ENCODE assay signal across 4 fruit fly cellular contexts in the genomic region with DNA sequence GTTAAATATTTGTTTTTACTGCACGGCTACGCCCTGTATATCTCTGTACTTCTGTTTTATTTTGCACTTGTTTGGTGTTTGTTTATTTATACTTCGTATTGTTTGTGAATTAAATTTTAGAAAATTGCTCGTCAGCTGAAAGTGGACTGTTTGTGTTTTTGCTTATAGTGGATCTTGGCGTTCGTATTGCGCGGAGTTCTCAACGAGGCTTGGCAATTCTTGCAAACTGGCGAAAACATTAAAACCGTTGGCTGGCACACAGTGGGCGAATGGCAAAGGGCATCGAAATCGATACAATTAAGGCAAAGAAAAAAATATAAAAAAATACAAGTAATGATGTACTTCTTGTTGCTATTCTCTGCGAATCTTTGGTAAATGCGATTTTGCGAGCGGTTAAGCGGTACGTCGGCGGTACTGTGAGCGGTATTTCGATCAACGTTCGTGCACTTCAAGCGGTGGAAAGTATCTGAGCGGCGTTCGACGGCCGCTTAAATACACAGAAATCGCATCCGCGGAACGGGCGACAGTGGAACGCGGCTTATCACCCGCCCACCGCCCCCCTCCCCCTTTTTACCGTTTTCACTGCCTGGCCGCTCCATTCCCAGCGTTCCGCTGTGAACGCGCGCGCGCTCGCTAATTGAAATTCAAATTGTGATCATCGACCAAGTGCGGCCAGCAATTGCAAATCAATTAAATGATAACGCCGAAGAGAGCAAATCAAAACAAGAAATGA.
TF ChIP-seq lines count a peak whose summit lies in the region.

No protein-coding gene starts in this region.

- TF ChIP-seq CTCF in whole organism, embryonic (GFP tag; optimal IDR thresholded peaks at IDR 0.05; lab: Kevin White, UChicago), result no peak

TF ChIP-seq in whole organism, adult, 20 proteins besides CTCF, POLR2A, EP300 and RAD21:
- TF ChIP-seq kay (GFP tag; lab: Kevin White, UChicago; ENCODE audit: borderline replicate concordance) (no peak), tj (GFP tag; optimal IDR thresholded peaks at IDR 0.05; lab: Kevin White, UChicago) (peak; percentile 90), cic (GFP tag; optimal IDR thresholded peaks at IDR 0.05; lab: Kevin White, UChicago) (no peak), ovo (GFP tag; optimal IDR thresholded peaks at IDR 0.05; lab: Kevin White, UChicago) (peak; percentile 71), CG7101 (tag; optimal IDR thresholded peaks at IDR 0.05; lab: Kevin White, UChicago) (no peak), cnc (optimal IDR thresholded peaks at IDR 0.05; lab: Kevin White, UChicago) (no peak), Hr96 (GFP tag; optimal IDR thresholded peaks at IDR 0.05; lab: Kevin White, UChicago) (no peak), CG33017 (tag; optimal IDR thresholded peaks at IDR 0.05; lab: Kevin White, UChicago) (no peak), pad (GFP tag; optimal IDR thresholded peaks at IDR 0.05; lab: Kevin White, UChicago) (no peak), bab1 (GFP tag; optimal IDR thresholded peaks at IDR 0.05; lab: Kevin White, UChicago) (peak; percentile 50), CG5204 (GFP tag; optimal IDR thresholded peaks at IDR 0.05; lab: Kevin White, UChicago) (no peak), CG14711 (tag; optimal IDR thresholded peaks at IDR 0.05; lab: Kevin White, UChicago) (no peak), Clk (GFP tag; optimal IDR thresholded peaks at IDR 0.05; lab: Kevin White, UChicago) (no peak), toe (GFP tag; optimal IDR thresholded peaks at IDR 0.05; lab: Kevin White, UChicago) (no peak)

TF ChIP-seq in whole organism, embryonic, 481 proteins besides CTCF, POLR2A, EP300 and RAD21:
- TF ChIP-seq B-H1 (GFP tag; IDR thresholded peaks at IDR 0.05; lab: Robert Waterston, UW), result no peak
- TF ChIP-seq hbn (GFP tag; IDR thresholded peaks at IDR 0.05; lab: Robert Waterston, UW; ENCODE audit: partially characterized antibody), result no peak
- TF ChIP-seq CG2120 (GFP tag; optimal IDR thresholded peaks at IDR 0.05; lab: Kevin White, UChicago), result no peak
- TF ChIP-seq E2f2 (GFP tag; IDR thresholded peaks at IDR 0.05; lab: Robert Waterston, UW), result peak; percentile 63
- peak; percentile 46 for TF ChIP-seq Dp (GFP tag; optimal IDR thresholded peaks at IDR 0.05; lab: Kevin White, UChicago)
- 0 out of 2 replicates have a peak, but pooled peaks have one; percentile 24 for TF ChIP-seq vvl (GFP tag; IDR thresholded peaks at IDR 0.05; lab: Robert Waterston, UW)
- TF ChIP-seq pfk (GFP tag; optimal IDR thresholded peaks at IDR 0.05; lab: Kevin White, UChicago), result peak; percentile 93
- peak; percentile 82 for TF ChIP-seq crol (GFP tag; IDR thresholded peaks at IDR 0.05; lab: Robert Waterston, UW)
- TF ChIP-seq CG6272 (GFP tag; IDR thresholded peaks at IDR 0.05; lab: Robert Waterston, UW), result 0 out of 2 replicates have a peak, but pooled peaks have one; percentile 20
- peak; percentile 15 for TF ChIP-seq CG8290 (GFP tag; optimal IDR thresholded peaks at IDR 0.05; lab: Kevin White, UChicago)
- peak in 1 of 2 experiments; percentile 27 for TF ChIP-seq CG8290 (tag; optimal IDR thresholded peaks at IDR 0.05; lab: Kevin White, UChicago)
- TF ChIP-seq Dll (GFP tag; IDR thresholded peaks at IDR 0.05; lab: Robert Waterston, UW; ENCODE audit: partially characterized antibody), result 0 out of 4 replicates have a peak, but pooled peaks have one; percentile 12
- no peak for TF ChIP-seq CG2202 (tag; optimal IDR thresholded peaks at IDR 0.05; lab: Kevin White, UChicago)
- peak; percentile 20 for TF ChIP-seq CG3995 (GFP tag; optimal IDR thresholded peaks at IDR 0.05; lab: Kevin White, UChicago)
- TF ChIP-seq CG18011 (GFP tag; optimal IDR thresholded peaks at IDR 0.05; lab: Kevin White, UChicago), result peak; percentile 7
- 0 out of 2 replicates have a peak, but pooled peaks have one; percentile 11 for TF ChIP-seq amos (GFP tag; IDR thresholded peaks at IDR 0.05; lab: Robert Waterston, UW; ENCODE audit: partially characterized antibody)

TF ChIP-seq in whole organism, pupa, 21 proteins besides CTCF, POLR2A, EP300 and RAD21:
- 0 out of 3 replicates have a peak, but pooled peaks have one; percentile 34 for TF ChIP-seq CG4496 (GFP tag; IDR thresholded peaks at IDR 0.05; lab: Robert Waterston, UW)
- no peak for TF ChIP-seq CG34367 (tag; optimal IDR thresholded peaks at IDR 0.05; lab: Kevin White, UChicago)
- TF ChIP-seq CG13204 (GFP tag; optimal IDR thresholded peaks at IDR 0.05; lab: Kevin White, UChicago), result peak; percentile 72
- TF ChIP-seq D1 (tag; optimal IDR thresholded peaks at IDR 0.05; lab: Kevin White, UChicago), result no peak

TF ChIP-seq in whole organism, wandering third instar larva, 38 proteins besides CTCF, POLR2A, EP300 and RAD21:
- TF ChIP-seq jim (GFP tag; optimal IDR thresholded peaks at IDR 0.05; lab: Kevin White, UChicago), result no peak
- TF ChIP-seq dsf (GFP tag; optimal IDR thresholded peaks at IDR 0.05; lab: Kevin White, UChicago; ENCODE audit: borderline replicate concordance), result no peak
- peak; percentile 64 for TF ChIP-seq Dfd (GFP tag; optimal IDR thresholded peaks at IDR 0.05; lab: Kevin White, UChicago)
- TF ChIP-seq fru (GFP tag; optimal IDR thresholded peaks at IDR 0.05; lab: Kevin White, UChicago), result no peak
- TF ChIP-seq Hr78 (GFP tag; optimal IDR thresholded peaks at IDR 0.05; lab: Kevin White, UChicago), result no peak
- TF ChIP-seq Hnf4 (GFP tag; optimal IDR thresholded peaks at IDR 0.05; lab: Kevin White, UChicago), result no peak
- TF ChIP-seq Sp1 (GFP tag; optimal IDR thresholded peaks at IDR 0.05; lab: Kevin White, UChicago), result no peak
- TF ChIP-seq GATAd (GFP tag; optimal IDR thresholded peaks at IDR 0.05; lab: Kevin White, UChicago), result no peak
- no peak for TF ChIP-seq Rel (GFP tag; optimal IDR thresholded peaks at IDR 0.05; lab: Kevin White, UChicago)
- peak; percentile 1 for TF ChIP-seq Rel (tag; optimal IDR thresholded peaks at IDR 0.05; lab: Kevin White, UChicago)
- TF ChIP-seq Dif (GFP tag; optimal IDR thresholded peaks at IDR 0.05; lab: Kevin White, UChicago; ENCODE audit: partially characterized antibody), result no peak
- no peak for TF ChIP-seq h (GFP tag; optimal IDR thresholded peaks at IDR 0.05; lab: Kevin White, UChicago)
- TF ChIP-seq CG9705 (GFP tag; optimal IDR thresholded peaks at IDR 0.05; lab: Kevin White, UChicago), result no peak
- no peak for TF ChIP-seq brk (GFP tag; optimal IDR thresholded peaks at IDR 0.05; lab: Kevin White, UChicago)
- no peak for TF ChIP-seq Jra (GFP tag; optimal IDR thresholded peaks at IDR 0.05; lab: Kevin White, UChicago)
- no peak for TF ChIP-seq dl (GFP tag; optimal IDR thresholded peaks at IDR 0.05; lab: Kevin White, UChicago; ENCODE audit: insufficient read depth in 1 of 2, partially characterized antibody in 2 of 2)
TF ChIP-seq in whole organism, wandering third instar larva: peak in this region for 2.
